Worm (Caenorhabditis elegans): ENCODE results near the gene F36H9.7.

Gene F36H9.7

ce11 chrV:1725353-1725752 lies 49.4 kb downstream of the F36H9.7 start, which contains the start of gene sri-27:
Gene sri-27, plus strand, starts transcription at chrV:1725653.
- no peak for TF ChIP-seq hlh-11 (tag; optimal IDR thresholded peaks at IDR 0.05)
- TF ChIP-seq lin-39 (tag; optimal IDR thresholded peaks at IDR 0.05) = no peak
- no peak for TF ChIP-seq madf-5 (GFP tag; IDR thresholded peaks at IDR 0.05)
- no peak for TF ChIP-seq snpc-1.2 (GFP tag; IDR thresholded peaks at IDR 0.05)
- TF ChIP-seq pqm-1 (tag; optimal IDR thresholded peaks at IDR 0.05) = no peak
- no peak for TF ChIP-seq nhr-237 (tag; optimal IDR thresholded peaks at IDR 0.05)
- TF ChIP-seq daf-16 (GFP tag; optimal IDR thresholded peaks at IDR 0.05) = no peak
- TF ChIP-seq daf-16 (tag; optimal IDR thresholded peaks at IDR 0.05) = no peak
- no peak for TF ChIP-seq zip-2 (tag; optimal IDR thresholded peaks at IDR 0.05)
- no peak for TF ChIP-seq aha-1 (tag)
- TF ChIP-seq Y5F2A.4 (GFP tag; optimal IDR thresholded peaks at IDR 0.05) = no peak
- no peak for TF ChIP-seq zfp-2 (tag; optimal IDR thresholded peaks at IDR 0.05)
- no peak for TF ChIP-seq ceh-62 (tag; optimal IDR thresholded peaks at IDR 0.05)
